Worm (Caenorhabditis elegans): ENCODE data around the gene rab-21.

ce11 chrII:8738955-8739354 lies 24.1 kb upstream of the rab-21 start:
- TF ChIP-seq fkh-10 (GFP tag; optimal IDR thresholded peaks at IDR 0.05), result no peak
- TF ChIP-seq ceh-82 (tag; optimal IDR thresholded peaks at IDR 0.05), result no peak
- TF ChIP-seq ama-1 (optimal IDR thresholded peaks at IDR 0.05), result no peak
- no peak for TF ChIP-seq nhr-67 (tag; optimal IDR thresholded peaks at IDR 0.05)
- TF ChIP-seq lsy-12 (tag; optimal IDR thresholded peaks at IDR 0.05), result no peak
- no peak for TF ChIP-seq unc-62 (GFP tag; optimal IDR thresholded peaks at IDR 0.05)
- no peak for TF ChIP-seq nfya-1 (tag; optimal IDR thresholded peaks at IDR 0.05; ENCODE audit: insufficient read depth)
- TF ChIP-seq elt-3 (tag; optimal IDR thresholded peaks at IDR 0.05), result no peak
- TF ChIP-seq aly-2 (tag; optimal IDR thresholded peaks at IDR 0.05), result no peak
- TF ChIP-seq ztf-11 (tag; optimal IDR thresholded peaks at IDR 0.05), result no peak
- no peak for TF ChIP-seq R02D3.7 (tag; optimal IDR thresholded peaks at IDR 0.05)
- TF ChIP-seq nhr-237 (tag; optimal IDR thresholded peaks at IDR 0.05), result no peak
- TF ChIP-seq ceh-28 (tag; optimal IDR thresholded peaks at IDR 0.05), result no peak
